Worm (Caenorhabditis elegans) whole organism, mixed stage, embryonic: ENCODE results near the gene R08F11.4.

Source experiments
- snpc-4 ChIP-seq: fragments of 150-350 bp; optimal IDR thresholded peaks from 2 replicates; lab custom pipeline; 2014; ENCODE audit warnings: missing biosample characterization, missing genetic modification characterization
- unc-39 ChIP-seq: fragments of 150-350 bp; optimal IDR thresholded peaks from 2 replicates; lab custom pipeline; 2014; ENCODE audit warnings: missing biosample characterization, missing genetic modification characterization
- unc-62 ChIP-seq: fragments of 150-350 bp; optimal IDR thresholded peaks from 2 replicates; lab custom pipeline; 2014; ENCODE audit warnings: missing biosample characterization, missing genetic modification reagents, missing genetic modification characterization

ce11 chrV:3841462-3841861 lies 36.1 kb upstream of the R08F11.4 start:
- no peak for TF ChIP-seq unc-62 (GFP tag; lab: Kevin White, UChicago)
- TF ChIP-seq unc-39 (tag; lab: Kevin White, UChicago): no peak
- TF ChIP-seq snpc-4 (tag; lab: Kevin White, UChicago): no peak
